Fruit fly (Drosophila melanogaster): ENCODE data around the gene CG6204.

The CG6204 gene

dm6 chr3R:24169362-24169761 is 24.3 kb upstream of the CG6204 start, which contains the start of gene CG5510 (continued):
- peak; percentile 48; the same call in 1 of the 2 replicates for TF ChIP-seq Ptx1 (GFP tag; IDR thresholded peaks at IDR 0.05)
- peak; percentile 4 for TF ChIP-seq ERR (GFP tag; optimal IDR thresholded peaks at IDR 0.05)
- TF ChIP-seq Fer1 (GFP tag; optimal IDR thresholded peaks at IDR 0.05): peak; percentile 37
- TF ChIP-seq CG6254 (GFP tag; optimal IDR thresholded peaks at IDR 0.05): no peak
- TF ChIP-seq CG2875 (GFP tag; optimal IDR thresholded peaks at IDR 0.05): no peak
- TF ChIP-seq Dip2 (GFP tag; IDR thresholded peaks at IDR 0.05): no peak
- TF ChIP-seq ap (GFP tag; IDR thresholded peaks at IDR 0.05): peak; percentile 28; the same call in 1 of the 2 replicates
- TF ChIP-seq HLHmδ (GFP tag; optimal IDR thresholded peaks at IDR 0.05): no peak
- peak; percentile 96 for TF ChIP-seq Ets65A (GFP tag)
- TF ChIP-seq CG14860 (GFP tag; IDR thresholded peaks at IDR 0.05; ENCODE audit: partially characterized antibody): peak; percentile 96
- peak; percentile 67 for TF ChIP-seq mam (GFP tag; optimal IDR thresholded peaks at IDR 0.05)
- no peak for TF ChIP-seq Ssrp (tag; optimal IDR thresholded peaks at IDR 0.05)
- peak; percentile 71; the same call in 2 of the 3 replicates for TF ChIP-seq ci (GFP tag; IDR thresholded peaks at IDR 0.05)
- peak; percentile 96 for TF ChIP-seq CG42726 (GFP tag; IDR thresholded peaks at IDR 0.05; ENCODE audit: partially characterized antibody)
- TF ChIP-seq CG6654 (GFP tag; optimal IDR thresholded peaks at IDR 0.05): no peak
- no peak for TF ChIP-seq prd (optimal IDR thresholded peaks at IDR 0.05)
- TF ChIP-seq prd (GFP tag; IDR thresholded peaks at IDR 0.05): peak; percentile 33; the same call in 2 of the 3 replicates
- TF ChIP-seq ATbp (GFP tag; optimal IDR thresholded peaks at IDR 0.05): no peak
- TF ChIP-seq CG14667 (GFP tag; IDR thresholded peaks at IDR 0.05): no peak
- TF ChIP-seq sens (GFP tag): peak; percentile 90
- TF ChIP-seq Adf1 (GFP tag; IDR thresholded peaks at IDR 0.05): peak; percentile 38; the same call in 1 of the 2 replicates
- no peak for TF ChIP-seq tio (GFP tag; optimal IDR thresholded peaks at IDR 0.05)
- TF ChIP-seq CG10431 (GFP tag; optimal IDR thresholded peaks at IDR 0.05): no peak
- peak; percentile 18 for TF ChIP-seq NK7.1 (GFP tag; optimal IDR thresholded peaks at IDR 0.05)
- TF ChIP-seq chif (GFP tag; optimal IDR thresholded peaks at IDR 0.05): peak; percentile 13 to 48
- peak; percentile 53 for TF ChIP-seq grau (tag; optimal IDR thresholded peaks at IDR 0.05)
- peak; percentile 97 for TF ChIP-seq mld (GFP tag; IDR thresholded peaks at IDR 0.05; ENCODE audit: partially characterized antibody)
- TF ChIP-seq Xrp1 (GFP tag; IDR thresholded peaks at IDR 0.05): no peak; the same call in 1 of the 2 replicates
- no peak for TF ChIP-seq Lpt (GFP tag; optimal IDR thresholded peaks at IDR 0.05)
- peak; percentile 76 for TF ChIP-seq nmo (GFP tag; optimal IDR thresholded peaks at IDR 0.05)
- TF ChIP-seq vnd (GFP tag; IDR thresholded peaks at IDR 0.05; ENCODE audit: partially characterized antibody): peak; percentile 97
- TF ChIP-seq H15 (GFP tag; IDR thresholded peaks at IDR 0.05): no peak

DNA sequence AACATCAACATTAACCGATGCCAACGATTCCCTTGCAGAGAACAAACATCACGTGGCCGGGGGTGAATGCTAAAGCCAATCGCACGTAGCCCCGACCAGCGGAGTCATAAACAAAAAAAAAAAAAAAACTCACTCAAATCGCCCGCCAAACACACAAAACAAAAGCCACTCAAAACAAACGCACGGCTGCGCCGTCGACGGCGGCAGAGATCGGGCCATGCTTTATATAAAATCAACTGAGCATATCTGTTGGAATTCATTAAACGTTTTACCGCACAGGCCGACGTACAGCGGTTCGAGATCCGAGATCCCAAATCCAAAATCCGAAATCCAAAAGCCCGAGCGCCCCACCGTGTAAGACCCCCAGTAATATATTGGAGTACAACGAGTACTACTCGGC is 21.3 kb upstream of the CG6204 start, which contains the start of gene CG13606:
Gene CG13606 (plus strand): TSS at position 250 of the 400 bp plus-strand sequence.
- TF ChIP-seq CG10462 (GFP tag; optimal IDR thresholded peaks at IDR 0.05) (no peak), zen2 (GFP tag; IDR thresholded peaks at IDR 0.05; ENCODE audit: partially characterized antibody) (0 out of 3 replicates have a peak, but pooled peaks have one; percentile 43), CG1603 (tag; optimal IDR thresholded peaks at IDR 0.05) (no peak), CG15514 (GFP tag; optimal IDR thresholded peaks at IDR 0.05) (no peak), sd (tag; optimal IDR thresholded peaks at IDR 0.05) (peak; percentile 52), chinmo (GFP tag; IDR thresholded peaks at IDR 0.05; ENCODE audit: partially characterized antibody) (peak; percentile 19; the same call in 1 of the 4 replicates), z (GFP tag; IDR thresholded peaks at IDR 0.05) (peak; percentile 94), fd64A (GFP tag; optimal IDR thresholded peaks at IDR 0.05) (no peak), vvl (GFP tag; IDR thresholded peaks at IDR 0.05) (0 out of 2 replicates have a peak, but pooled peaks have one; percentile 15), sna (GFP tag; IDR thresholded peaks at IDR 0.05; ENCODE audit: partially characterized antibody) (0 out of 2 replicates have a peak, but pooled peaks have one; percentile 22), sqz (GFP tag; optimal IDR thresholded peaks at IDR 0.05) (peak; percentile 75), Adf1 (GFP tag; IDR thresholded peaks at IDR 0.05) (peak; percentile 72)
